Fruit fly (Drosophila melanogaster) whole organism, embryonic: ENCODE data around the gene CG31121.

Experiments used
- ATbp ChIP-seq: fragments of 200-800 bp; sonication (Bioruptor generic); optimal IDR thresholded peaks from 2 replicates; lab custom pipeline; 2017; ENCODE audit warnings: missing biosample characterization, mild to moderate bottlenecking, missing genetic modification characterization, missing genetic modification reagents
- Adf1 ChIP-seq: fragments of 200-800 bp; sonication (Bioruptor generic); IDR thresholded peaks from 2 replicates; pipeline ENCODE4 v1.3.6; 2022; ENCODE audit warnings: missing biosample characterization, missing genetic modification characterization
- Aef1 ChIP-seq: fragments of 200-800 bp; sonication (Bioruptor generic); IDR thresholded peaks from 3 replicates; pipeline ENCODE4 v1.3.6; 2022; ENCODE audit warnings: missing biosample characterization, missing genetic modification characterization
- CG11093 ChIP-seq: fragments of 200-800 bp; sonication (Bioruptor generic); IDR thresholded peaks from 3 replicates; pipeline ENCODE4 v1.3.6; 2022; ENCODE audit warnings: missing biosample characterization, missing genetic modification characterization
- CG11398 ChIP-seq: fragments of 200-800 bp; sonication (Bioruptor generic); optimal IDR thresholded peaks from 2 replicates; lab custom pipeline; 2016; ENCODE audit warnings: missing biosample characterization, missing genetic modification characterization
- CG12769 ChIP-seq: fragments of 200-800 bp; sonication (Bioruptor generic); optimal IDR thresholded peaks from 2 replicates; lab custom pipeline; 2019; ENCODE audit warnings: missing biosample characterization, mild to moderate bottlenecking, missing genetic modification characterization, moderate library complexity
- CG15011 ChIP-seq: fragments of 200-800 bp; sonication (Bioruptor generic); optimal IDR thresholded peaks from 3 replicates; lab custom pipeline; 2018; ENCODE audit warnings: missing biosample characterization, mild to moderate bottlenecking, missing genetic modification characterization
- CG1602 ChIP-seq: fragments of 200-800 bp; sonication (Bioruptor generic); optimal IDR thresholded peaks from 3 replicates; lab custom pipeline; 2016; ENCODE audit warnings: missing biosample characterization, missing genetic modification characterization
- CG1603 ChIP-seq: fragments of 200-800 bp; sonication (Bioruptor generic); optimal IDR thresholded peaks from 2 replicates; lab custom pipeline; 2019; ENCODE audit warnings: missing biosample characterization, mild to moderate bottlenecking, missing genetic modification characterization, moderate library complexity
- CG16815 ChIP-seq: fragments of 200-800 bp; sonication (Bioruptor generic); optimal IDR thresholded peaks from 3 replicates; lab custom pipeline; 2017; ENCODE audit warnings: missing biosample characterization, mild to moderate bottlenecking, missing genetic modification characterization
- CG1792 ChIP-seq: fragments of 200-800 bp; sonication (Bioruptor generic); optimal IDR thresholded peaks from 2 replicates; lab custom pipeline; 2016; ENCODE audit warnings: missing biosample characterization, missing genetic modification characterization
- CG2129 ChIP-seq: fragments of 200-800 bp; sonication (Bioruptor generic); IDR thresholded peaks from 2 replicates; pipeline ENCODE4 v1.3.6; 2022; ENCODE audit warnings: missing biosample characterization, missing genetic modification characterization; ENCODE audit not compliant: partially characterized antibody
- CG31388 ChIP-seq: fragments of 200-800 bp; sonication (Bioruptor generic); optimal IDR thresholded peaks from 2 replicates; lab custom pipeline; 2016; ENCODE audit warnings: missing biosample characterization, missing genetic modification characterization
- CG33213 ChIP-seq: fragments of 200-800 bp; sonication (Bioruptor generic); optimal IDR thresholded peaks from 3 replicates; lab custom pipeline; 2016; ENCODE audit warnings: missing biosample characterization, missing genetic modification characterization
- CG33557 ChIP-seq: fragments of 200-800 bp; sonication (Bioruptor generic); optimal IDR thresholded peaks from 2 replicates; lab custom pipeline; 2019; ENCODE audit warnings: missing biosample characterization, mild to moderate bottlenecking, missing genetic modification characterization, moderate library complexity
- CG34224 ChIP-seq: fragments of 200-800 bp; sonication (Bioruptor generic); IDR thresholded peaks from 3 replicates; pipeline ENCODE4 v1.3.6; 2022; ENCODE audit warnings: missing biosample characterization, missing genetic modification characterization; ENCODE audit not compliant: partially characterized antibody
- CG6175 ChIP-seq: fragments of 200-800 bp; sonication (Bioruptor generic); IDR thresholded peaks from 3 replicates; pipeline ENCODE4 v1.3.6; 2022; ENCODE audit warnings: missing biosample characterization, missing genetic modification characterization
- CG7928 ChIP-seq: fragments of 200-800 bp; sonication (Bioruptor generic); optimal IDR thresholded peaks from 2 replicates; lab custom pipeline; 2017; ENCODE audit warnings: missing biosample characterization, mild to moderate bottlenecking, missing genetic modification characterization
- CG8089 ChIP-seq: fragments of 200-800 bp; sonication (Bioruptor generic); optimal IDR thresholded peaks from 3 replicates; lab custom pipeline; 2016; ENCODE audit warnings: missing biosample characterization, missing genetic modification characterization
- CG9609 ChIP-seq: fragments of 200-800 bp; sonication (Bioruptor generic); optimal IDR thresholded peaks from 3 replicates; lab custom pipeline; 2016; ENCODE audit warnings: missing biosample characterization, missing genetic modification characterization
- CG9727 ChIP-seq: fragments of 200-800 bp; sonication (Bioruptor generic); optimal IDR thresholded peaks from 3 replicates; lab custom pipeline; 2017; ENCODE audit warnings: missing biosample characterization, mild to moderate bottlenecking, missing genetic modification characterization
- D ChIP-seq, 2 experiments: fragments of 200-800 bp in 1 of 2; fragments of >200 bp in 1 of 2; sonication (Bioruptor generic) in 1 of 2; optimal IDR thresholded peaks; 2 replicates in 1 of 2; 3 replicates in 1 of 2; lab custom pipeline; 2017; ENCODE audit warnings: mild to moderate bottlenecking in 1 of 2, missing biosample characterization in 1 of 2, missing genetic modification characterization in 1 of 2, missing genetic modification reagents in 1 of 2
- Ets97D ChIP-seq: fragments of 200-800 bp; sonication (Bioruptor generic); optimal IDR thresholded peaks from 3 replicates; lab custom pipeline; 2016; ENCODE audit warnings: missing biosample characterization, missing genetic modification characterization
- H15 ChIP-seq: fragments of 200-800 bp; sonication (Bioruptor generic); IDR thresholded peaks from 3 replicates; pipeline ENCODE4 v1.3.6; 2022; ENCODE audit warnings: missing biosample characterization, missing genetic modification characterization
- HLH4C ChIP-seq: fragments of 200-800 bp; sonication (Bioruptor generic); IDR thresholded peaks from 3 replicates; pipeline ENCODE4 v1.3.6; 2022; ENCODE audit warnings: missing biosample characterization, missing genetic modification characterization; ENCODE audit not compliant: partially characterized antibody
- HmgZ ChIP-seq: fragments of 200-800 bp; sonication (Bioruptor generic); optimal IDR thresholded peaks from 2 replicates; lab custom pipeline; 2018; ENCODE audit warnings: missing biosample characterization, mild to moderate bottlenecking, missing genetic modification characterization
- Hmx ChIP-seq: fragments of 200-800 bp; sonication (Bioruptor generic); optimal IDR thresholded peaks from 2 replicates; lab custom pipeline; 2016; ENCODE audit warnings: missing biosample characterization, missing genetic modification characterization
- Neu2 ChIP-seq: fragments of 200-800 bp; sonication (Bioruptor generic); optimal IDR thresholded peaks from 3 replicates; lab custom pipeline; 2016; ENCODE audit warnings: missing biosample characterization, missing genetic modification characterization, borderline replicate concordance
- Rfx ChIP-seq: fragments of 200-800 bp; sonication (Bioruptor generic); IDR thresholded peaks from 2 replicates; pipeline ENCODE4 v1.3.6; 2022; ENCODE audit warnings: missing biosample characterization, missing genetic modification characterization
- Rx ChIP-seq: fragments of 200-800 bp; sonication (Bioruptor generic); IDR thresholded peaks from 2 replicates; pipeline ENCODE4 v1.3.6; 2022; ENCODE audit warnings: missing biosample characterization, missing genetic modification characterization
- Scr ChIP-seq: fragments of 200-800 bp; sonication (Bioruptor generic); IDR thresholded peaks from 2 replicates; pipeline ENCODE4 v1.3.6; 2022; ENCODE audit warnings: missing biosample characterization, missing genetic modification characterization; ENCODE audit not compliant: partially characterized antibody
- Sin3A ChIP-seq: fragments of >200 bp; optimal IDR thresholded peaks from 2 replicates; lab custom pipeline; 2018
- YL-1 ChIP-seq: fragments of 200-800 bp; sonication (Bioruptor generic); optimal IDR thresholded peaks from 3 replicates; lab custom pipeline; 2017; ENCODE audit warnings: missing biosample characterization, mild to moderate bottlenecking, missing genetic modification characterization
- ac ChIP-seq: fragments of 200-800 bp; sonication (Bioruptor generic); optimal IDR thresholded peaks from 3 replicates; lab custom pipeline; 2017; ENCODE audit warnings: missing biosample characterization, mild to moderate bottlenecking, missing genetic modification characterization
- cato ChIP-seq: fragments of 200-800 bp; sonication (Bioruptor generic); optimal IDR thresholded peaks from 2 replicates; lab custom pipeline; 2016; ENCODE audit warnings: missing biosample characterization, missing genetic modification characterization, borderline replicate concordance
- disco-r ChIP-seq: fragments of 200-800 bp; sonication (Bioruptor generic); optimal IDR thresholded peaks from 2 replicates; lab custom pipeline; 2016; ENCODE audit warnings: missing biosample characterization, missing genetic modification characterization
- dmrt99B ChIP-seq: fragments of 200-800 bp; sonication (Bioruptor generic); optimal IDR thresholded peaks from 2 replicates; lab custom pipeline; 2018; ENCODE audit warnings: missing biosample characterization, mild to moderate bottlenecking, missing genetic modification characterization, moderate library complexity
- dysf ChIP-seq: fragments of 200-800 bp; sonication (Bioruptor generic); IDR thresholded peaks from 3 replicates; pipeline ENCODE4 v1.3.6; 2022; ENCODE audit warnings: missing biosample characterization, missing genetic modification characterization
- hkb ChIP-seq, 2 experiments: fragments of 200-800 bp in 1 of 2; fragments of >200 bp in 1 of 2; sonication (Bioruptor generic) in 1 of 2; IDR thresholded peaks in 1 of 2; optimal IDR thresholded peaks in 1 of 2; 2 replicates each; pipeline versions ENCODE4 v1.3.6 to Lab custom; 2017 to 2022; ENCODE audit warnings: missing biosample characterization in 1 of 2, missing genetic modification characterization in 1 of 2
- inv ChIP-seq: fragments of 200-800 bp; sonication (Bioruptor generic); IDR thresholded peaks from 2 replicates; pipeline ENCODE4 v1.3.6; 2022; ENCODE audit warnings: missing biosample characterization, missing genetic modification characterization; ENCODE audit not compliant: partially characterized antibody
- ken ChIP-seq: fragments of 200-800 bp; sonication (Bioruptor generic); IDR thresholded peaks from 3 replicates; pipeline ENCODE4 v1.3.6; 2022; ENCODE audit warnings: missing biosample characterization, missing genetic modification characterization
- oc ChIP-seq: fragments of 200-800 bp; sonication (Bioruptor generic); optimal IDR thresholded peaks from 2 replicates; lab custom pipeline; 2018; ENCODE audit warnings: missing biosample characterization, mild to moderate bottlenecking, missing genetic modification characterization, moderate library complexity
- pnt ChIP-seq: fragments of 200-800 bp; sonication (Bioruptor generic); optimal IDR thresholded peaks from 3 replicates; lab custom pipeline; 2016; ENCODE audit warnings: missing biosample characterization, missing genetic modification characterization
- ranshi ChIP-seq: fragments of 200-800 bp; sonication (Bioruptor generic); IDR thresholded peaks from 2 replicates; pipeline ENCODE4 v1.3.6; 2022; ENCODE audit warnings: missing biosample characterization, missing genetic modification characterization
- schlank ChIP-seq: fragments of 200-800 bp; sonication (Bioruptor generic); optimal IDR thresholded peaks from 2 replicates; lab custom pipeline; 2018; ENCODE audit warnings: missing biosample characterization, mild to moderate bottlenecking, missing genetic modification characterization
- sna ChIP-seq: fragments of 200-800 bp; sonication (Bioruptor generic); IDR thresholded peaks from 2 replicates; pipeline ENCODE4 v1.3.6; 2022; ENCODE audit warnings: missing biosample characterization, missing genetic modification characterization; ENCODE audit not compliant: partially characterized antibody
- vfl ChIP-seq: fragments of 200-800 bp; sonication (Bioruptor generic); optimal IDR thresholded peaks from 2 replicates; lab custom pipeline; 2016; ENCODE audit warnings: missing biosample characterization, missing genetic modification characterization
- wdn ChIP-seq: fragments of 200-800 bp; sonication (Bioruptor generic); IDR thresholded peaks from 2 replicates; pipeline ENCODE4 v1.3.6; 2022; ENCODE audit warnings: missing biosample characterization, missing genetic modification characterization
- zen ChIP-seq: fragments of 200-800 bp; sonication (Bioruptor generic); optimal IDR thresholded peaks from 3 replicates; lab custom pipeline; 2018; ENCODE audit warnings: missing biosample characterization, mild to moderate bottlenecking, missing genetic modification characterization, moderate library complexity

CG31121 gene

dm6 chr3R:24850420-24850819 is 44.0 kb downstream of the CG31121 start, which contains the start of gene CG7006 (continued):
- TF ChIP-seq Hmx (GFP tag; lab: Kevin White, UChicago) = no peak
- TF ChIP-seq Sin3A = peak; percentile 2
- TF ChIP-seq CG34224 (GFP tag; lab: Robert Waterston, UW) = peak; percentile 72
- TF ChIP-seq Ets97D = peak; percentile 90
- TF ChIP-seq YL-1 (GFP tag; lab: Kevin White, UChicago) = peak; percentile 45
- 0 out of 2 replicates have a peak, but pooled peaks have one; percentile 16 for TF ChIP-seq CG2129
- peak; percentile 86 for TF ChIP-seq ken (GFP tag; lab: Robert Waterston, UW)
- TF ChIP-seq CG11398 (GFP tag; lab: Kevin White, UChicago) = peak; percentile 46
- no peak for TF ChIP-seq ac (GFP tag; lab: Kevin White, UChicago)
- no peak for TF ChIP-seq hkb (optimal IDR thresholded peaks at IDR 0.05; lab: Kevin White, UChicago)
- TF ChIP-seq hkb (GFP tag; IDR thresholded peaks at IDR 0.05; lab: Robert Waterston, UW) = peak; percentile 43; the same call in 1 of the 2 replicates
- TF ChIP-seq Rx (GFP tag; lab: Robert Waterston, UW) = peak; percentile 32; the same call in 1 of the 2 replicates
- TF ChIP-seq schlank = peak; percentile 37
- peak; percentile 77 for TF ChIP-seq CG33213 (GFP tag; lab: Kevin White, UChicago)
- TF ChIP-seq vfl (GFP tag; lab: Kevin White, UChicago) = peak; percentile 87
- TF ChIP-seq oc = no peak
- TF ChIP-seq inv = peak; percentile 69
- TF ChIP-seq CG1792 = peak; percentile 72
- no peak for TF ChIP-seq Neu2 (GFP tag; lab: Kevin White, UChicago)
- TF ChIP-seq Rfx (GFP tag; lab: Robert Waterston, UW) = peak; percentile 93
- TF ChIP-seq zen (tag; lab: Kevin White, UChicago) = peak; percentile 37
- TF ChIP-seq dysf (GFP tag; lab: Robert Waterston, UW) = peak; percentile 51; the same call in 1 of the 3 replicates
- TF ChIP-seq CG7928 (GFP tag; lab: Kevin White, UChicago) = peak; percentile 29
- TF ChIP-seq Scr (GFP tag; lab: Robert Waterston, UW) = peak; percentile 75
- TF ChIP-seq Aef1 = peak; percentile 36; the same call in 1 of the 3 replicates
- peak; percentile 34 for TF ChIP-seq disco-r (GFP tag; lab: Kevin White, UChicago)
- no peak for TF ChIP-seq D (optimal IDR thresholded peaks at IDR 0.05; lab: Kevin White, UChicago)
- TF ChIP-seq D (GFP tag; optimal IDR thresholded peaks at IDR 0.05; lab: Kevin White, UChicago) = no peak
- TF ChIP-seq CG15011 (GFP tag; lab: Kevin White, UChicago) = peak; percentile 30
- peak; percentile 56 for TF ChIP-seq CG1602
- TF ChIP-seq ranshi (GFP tag; lab: Robert Waterston, UW) = peak; percentile 71
- TF ChIP-seq pnt (GFP tag; lab: Kevin White, UChicago) = peak; percentile 58
- peak; percentile 13; the same call in 1 of the 2 replicates for TF ChIP-seq Adf1 (GFP tag; lab: Robert Waterston, UW)
- no peak for TF ChIP-seq CG11093 (GFP tag; lab: Robert Waterston, UW)
- TF ChIP-seq CG16815 = peak; percentile 62
- peak; percentile 10 for TF ChIP-seq CG9727
- peak; percentile 87 for TF ChIP-seq CG12769 (tag; lab: Kevin White, UChicago)
- TF ChIP-seq HLH4C (GFP tag; lab: Robert Waterston, UW) = peak; percentile 73
- TF ChIP-seq dmrt99B (tag; lab: Kevin White, UChicago) = no peak
- TF ChIP-seq sna = peak; percentile 58; the same call in 1 of the 2 replicates
- peak; percentile 86 for TF ChIP-seq CG1603 (tag; lab: Kevin White, UChicago)
- no peak for TF ChIP-seq CG8089 (GFP tag; lab: Kevin White, UChicago)
- no peak for TF ChIP-seq ATbp
- TF ChIP-seq H15 (GFP tag; lab: Robert Waterston, UW) = peak; percentile 50; the same call in 1 of the 3 replicates
- peak; percentile 1 for TF ChIP-seq CG31388
- peak; percentile 43 for TF ChIP-seq cato (GFP tag; lab: Kevin White, UChicago)
- TF ChIP-seq wdn (GFP tag; lab: Robert Waterston, UW) = peak; percentile 58
- peak; percentile 78 for TF ChIP-seq CG9609 (GFP tag; lab: Kevin White, UChicago)
- TF ChIP-seq CG33557 (GFP tag; lab: Kevin White, UChicago) = no peak
- TF ChIP-seq CG6175 (GFP tag; lab: Robert Waterston, UW) = peak; percentile 44; the same call in 1 of the 3 replicates
- peak; percentile 87 for TF ChIP-seq HmgZ (tag; lab: Kevin White, UChicago)
